Worm (Caenorhabditis elegans): ENCODE data around the gene K08E7.6.

The K08E7.6 gene

ce11 chrIV:12585966-12586365 is 5.0 kb upstream of the K08E7.6 start, which contains the start of gene K08E7.8:
Gene K08E7.8 (minus strand): TSS chrIV:12586066.
- TF ChIP-seq ceh-82 (tag; optimal IDR thresholded peaks at IDR 0.05) (no peak), elt-1 (tag; optimal IDR thresholded peaks at IDR 0.05) (no peak), alr-1 (tag; optimal IDR thresholded peaks at IDR 0.05) (no peak), unc-62 (GFP tag; optimal IDR thresholded peaks at IDR 0.05) (no peak), R02D3.7 (tag; optimal IDR thresholded peaks at IDR 0.05) (no peak), nhr-25 (tag; optimal IDR thresholded peaks at IDR 0.05) (no peak), zag-1 (tag; optimal IDR thresholded peaks at IDR 0.05) (no peak), nhr-12 (tag; optimal IDR thresholded peaks at IDR 0.05) (no peak)

- TF ChIP-seq ztf-11 (tag; optimal IDR thresholded peaks at IDR 0.05), result no peak
- no peak for TF ChIP-seq elt-1 (tag; optimal IDR thresholded peaks at IDR 0.05)
- TF ChIP-seq ztf-4 (tag; optimal IDR thresholded peaks at IDR 0.05), result no peak
- TF ChIP-seq mdl-1 (tag; optimal IDR thresholded peaks at IDR 0.05), result peak in 1 of 2 experiments; percentile 45
- TF ChIP-seq lin-11 (tag; optimal IDR thresholded peaks at IDR 0.05), result no peak
- no peak for TF ChIP-seq alr-1 (tag; optimal IDR thresholded peaks at IDR 0.05)
- TF ChIP-seq lsy-2 (tag; optimal IDR thresholded peaks at IDR 0.05), result no peak
- TF ChIP-seq unc-39 (tag; optimal IDR thresholded peaks at IDR 0.05), result no peak
- TF ChIP-seq sma-3 (GFP tag; optimal IDR thresholded peaks at IDR 0.05), result no peak
- TF ChIP-seq F13H6.1 (tag; optimal IDR thresholded peaks at IDR 0.05), result peak; percentile 20
- no peak for TF ChIP-seq Y55F3AM.14 (GFP tag; optimal IDR thresholded peaks at IDR 0.05)
- no peak for TF ChIP-seq mab-5 (tag; optimal IDR thresholded peaks at IDR 0.05)
- TF ChIP-seq nhr-237 (tag; optimal IDR thresholded peaks at IDR 0.05), result no peak
- peak; percentile 21 for TF ChIP-seq nhr-129 (tag; optimal IDR thresholded peaks at IDR 0.05)
- no peak for TF ChIP-seq aly-2 (tag; optimal IDR thresholded peaks at IDR 0.05)
- peak; percentile 74 for TF ChIP-seq C34F6.9 (tag; optimal IDR thresholded peaks at IDR 0.05)
- TF ChIP-seq blmp-1 (tag; optimal IDR thresholded peaks at IDR 0.05; ENCODE audit: insufficient read depth), result no peak
- no peak for TF ChIP-seq nhr-25 (tag; optimal IDR thresholded peaks at IDR 0.05)
- no peak for TF ChIP-seq gmeb-1 (tag; optimal IDR thresholded peaks at IDR 0.05)
- no peak for TF ChIP-seq R02D3.7 (tag; optimal IDR thresholded peaks at IDR 0.05)
- no peak for TF ChIP-seq ceh-16 (tag; optimal IDR thresholded peaks at IDR 0.05)
- TF ChIP-seq elt-3 (tag; optimal IDR thresholded peaks at IDR 0.05), result no peak
- TF ChIP-seq ztf-1 (GFP tag; conservative IDR thresholded peaks at IDR 0.05), result no peak
- no peak for TF ChIP-seq peb-1 (tag; optimal IDR thresholded peaks at IDR 0.05)
- peak; percentile 47 for TF ChIP-seq snpc-4 (tag; optimal IDR thresholded peaks at IDR 0.05)
- TF ChIP-seq mbf-1 (tag; optimal IDR thresholded peaks at IDR 0.05), result no peak
- no peak for TF ChIP-seq skn-1 (tag; optimal IDR thresholded peaks at IDR 0.05)
- no peak for TF ChIP-seq lin-39 (tag; optimal IDR thresholded peaks at IDR 0.05)
- TF ChIP-seq lin-13 (GFP tag; optimal IDR thresholded peaks at IDR 0.05), result peak; percentile 6
- TF ChIP-seq unc-55 (GFP tag; optimal IDR thresholded peaks at IDR 0.05), result peak; percentile 42
- TF ChIP-seq nhr-11 (tag; optimal IDR thresholded peaks at IDR 0.05), result no peak
- no peak for TF ChIP-seq ama-1 (optimal IDR thresholded peaks at IDR 0.05)
- TF ChIP-seq nhr-23 (tag; optimal IDR thresholded peaks at IDR 0.05), result no peak
- TF ChIP-seq nhr-21 (tag; optimal IDR thresholded peaks at IDR 0.05), result no peak
- TF ChIP-seq sem-4 (tag; optimal IDR thresholded peaks at IDR 0.05), result no peak
- TF ChIP-seq zag-1 (tag; optimal IDR thresholded peaks at IDR 0.05), result peak; percentile 43
- no peak for TF ChIP-seq unc-62 (GFP tag; optimal IDR thresholded peaks at IDR 0.05)
- TF ChIP-seq ZK546.5 (tag; optimal IDR thresholded peaks at IDR 0.05), result no peak
- no peak for TF ChIP-seq ceh-82 (tag; optimal IDR thresholded peaks at IDR 0.05)
- peak; percentile 25 for TF ChIP-seq crh-2 (tag; optimal IDR thresholded peaks at IDR 0.05)
- no peak for TF ChIP-seq fos-1 (tag; optimal IDR thresholded peaks at IDR 0.05)
- TF ChIP-seq egl-27 (tag; optimal IDR thresholded peaks at IDR 0.05), result no peak
- TF ChIP-seq nhr-12 (tag; optimal IDR thresholded peaks at IDR 0.05), result no peak
- no peak for TF ChIP-seq nhr-10 (tag; optimal IDR thresholded peaks at IDR 0.05)
- no peak for TF ChIP-seq nhr-6 (tag; optimal IDR thresholded peaks at IDR 0.05)
- TF ChIP-seq nhr-77 (tag; optimal IDR thresholded peaks at IDR 0.05), result no peak
- TF ChIP-seq sma-9 (GFP tag; optimal IDR thresholded peaks at IDR 0.05), result no peak
- no peak for TF ChIP-seq sma-9 (tag; optimal IDR thresholded peaks at IDR 0.05)
- no peak for TF ChIP-seq dmd-4 (tag; optimal IDR thresholded peaks at IDR 0.05)
These were observed 3.2 kb upstream of the K08E7.6 start for ce11 chrIV:12584146-12584545.

Measured in whole organism, L2 larva.